Worm (Caenorhabditis elegans) whole organism, L4 larva: ENCODE data around the gene nhr-76.

Source experiments
- T26A8.4 ChIP-seq: fragments of 200-800 bp; sonication (Bioruptor generic); IDR thresholded peaks from 2 replicates; pipeline ENCODE4 v1.3.6; 2022; ENCODE audit warnings: missing genetic modification characterization, missing compliant biosample characterization
- ZK546.5 ChIP-seq, 2 experiments: sonication (generic microtip); optimal IDR thresholded peaks; 2 replicates each; lab custom pipeline; 2017; ENCODE audit warnings: missing biosample characterization in 2 of 2, missing genetic modification characterization in 2 of 2
- ama-1 ChIP-seq: fragments of 150-350 bp; optimal IDR thresholded peaks from 2 replicates; lab custom pipeline; 2014; ENCODE audit warnings: inconsistent platforms, mixed read lengths
- ceh-82 ChIP-seq: sonication (generic microtip); optimal IDR thresholded peaks from 2 replicates; lab custom pipeline; 2017; ENCODE audit warnings: missing biosample characterization, missing genetic modification characterization
- lir-3 ChIP-seq: sonication (generic microtip); optimal IDR thresholded peaks from 2 replicates; lab custom pipeline; 2016; ENCODE audit warnings: mild to moderate bottlenecking, missing genetic modification characterization, missing compliant biosample characterization
- mep-1 ChIP-seq: fragments of 150-350 bp; sonication (generic microtip); optimal IDR thresholded peaks from 3 replicates; lab custom pipeline; 2014; ENCODE audit warnings: missing biosample characterization, missing genetic modification characterization
- nhr-6 ChIP-seq: fragments of 150-350 bp; optimal IDR thresholded peaks from 2 replicates; lab custom pipeline; 2014; ENCODE audit warnings: missing biosample characterization, missing genetic modification characterization
- pqm-1 ChIP-seq: sonication (generic microtip); optimal IDR thresholded peaks from 2 replicates; lab custom pipeline; 2017; ENCODE audit warnings: missing biosample characterization, missing genetic modification characterization
- snpc-4 ChIP-seq: fragments of 150-350 bp; optimal IDR thresholded peaks from 2 replicates; lab custom pipeline; 2014; ENCODE audit warnings: missing biosample characterization, missing genetic modification characterization
- spr-1 ChIP-seq: sonication (generic microtip); optimal IDR thresholded peaks from 2 replicates; lab custom pipeline; 2016; ENCODE audit warnings: mild to moderate bottlenecking, missing genetic modification characterization, missing compliant biosample characterization
- unc-62 ChIP-seq, 3 experiments: fragments of 150-350 bp in 1 of 3; sonication (generic microtip); optimal IDR thresholded peaks in 2 of 3; peaks in 1 of 3; 1 replicate in 1 of 3; 2 replicates in 2 of 3; lab custom pipeline; 2014 to 2017; ENCODE audit warnings: missing biosample characterization in 3 of 3, missing genetic modification characterization in 3 of 3, missing genetic modification reagents in 3 of 3, missing genotype in 1 of 3
- zag-1 ChIP-seq: fragments of 150-350 bp; optimal IDR thresholded peaks from 2 replicates; lab custom pipeline; 2014; ENCODE audit warnings: missing biosample characterization, missing genetic modification characterization

DNA sequence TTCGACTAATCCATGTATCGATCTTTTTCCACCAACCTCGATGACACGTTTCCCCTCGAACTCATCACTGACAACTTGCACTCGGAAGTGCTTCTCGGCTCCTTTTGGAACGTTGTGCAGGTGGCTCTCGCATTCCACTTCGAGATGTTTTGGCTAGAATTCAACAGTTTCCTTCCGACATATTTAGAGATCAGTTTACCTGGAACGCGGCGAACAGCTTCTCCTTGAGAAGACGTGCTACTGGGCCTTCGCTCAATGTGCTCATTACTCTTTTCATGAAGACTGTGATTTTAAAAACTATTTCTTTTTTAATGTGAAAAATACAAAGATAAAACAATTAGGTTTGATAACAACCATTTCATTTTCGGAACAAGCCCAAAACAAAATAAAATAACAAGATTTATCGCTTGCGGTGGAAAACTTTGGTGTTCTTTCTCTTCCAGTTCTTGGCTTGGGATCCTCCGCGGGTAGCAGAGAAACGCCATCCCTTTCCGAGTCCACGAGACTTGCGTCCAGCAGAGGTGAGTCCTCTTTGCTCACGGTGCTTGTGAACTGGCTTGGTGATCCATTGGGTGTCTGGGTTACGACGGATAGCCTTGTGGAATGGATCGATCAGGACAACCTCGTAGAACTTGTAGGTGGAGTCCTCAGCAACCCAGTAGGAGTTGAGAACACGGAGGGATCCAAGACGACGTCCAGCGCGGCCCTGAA, 26.0 kb downstream of the nhr-76 start, which contains the start of gene K11H12.1:
- TF ChIP-seq nhr-6 (no peak), unc-62 (GFP tag; optimal IDR thresholded peaks at IDR 0.05 in 1 of 2; lab: Kevin White, UChicago) (no peak), unc-62 (tag; optimal IDR thresholded peaks at IDR 0.05; lab: Kevin White, UChicago) (no peak), ZK546.5 (tag; optimal IDR thresholded peaks at IDR 0.05; lab: Kevin White, UChicago) (no peak), lir-3 (tag; lab: Kevin White, UChicago) (no peak), T26A8.4 (GFP tag; lab: Robert Waterston, UW) (0 out of 2 replicates have a peak, but pooled peaks have one; percentile 39), zag-1 (tag; lab: Kevin White, UChicago) (no peak), ceh-82 (tag; lab: Kevin White, UChicago) (no peak), pqm-1 (tag; lab: Kevin White, UChicago) (no peak), spr-1 (tag; lab: Kevin White, UChicago) (no peak), snpc-4 (tag; lab: Kevin White, UChicago) (no peak), mep-1 (tag; lab: Kevin White, UChicago) (no peak), ama-1 (no peak)
